Worm (Caenorhabditis elegans) whole organism, young adult: ENCODE measurements around the gene clec-227.

Source experiments
- B0336.3 ChIP-seq: fragments of 200-800 bp; sonication (Bioruptor generic); IDR thresholded peaks from 2 replicates; pipeline ENCODE4 v1.3.6; 2022; ENCODE audit warnings: missing genetic modification characterization, missing compliant biosample characterization
- Y67H2A.10 ChIP-seq: fragments of 200-800 bp; sonication (Bioruptor generic); conservative IDR thresholded peaks from 2 replicates; pipeline ENCODE4 v1.3.6; 2022; ENCODE audit warnings: missing genetic modification reagents, missing genetic modification characterization, missing compliant biosample characterization
- atf-7 ChIP-seq: sonication (generic microtip); optimal IDR thresholded peaks from 2 replicates; lab custom pipeline; 2017; ENCODE audit warnings: mild to moderate bottlenecking, missing genetic modification characterization, missing compliant biosample characterization
- bed-1 ChIP-seq: fragments of 200-800 bp; sonication (Bioruptor generic); IDR thresholded peaks from 2 replicates; pipeline ENCODE4 v1.3.6; 2022; ENCODE audit warnings: missing genetic modification reagents, missing genetic modification characterization, missing compliant biosample characterization
- ccch-3 ChIP-seq: fragments of 200-800 bp; sonication (Bioruptor generic); optimal IDR thresholded peaks from 2 replicates; lab custom pipeline; 2018; ENCODE audit warnings: mild to moderate bottlenecking, missing genetic modification characterization, missing compliant biosample characterization
- ceh-100 ChIP-seq: fragments of 200-800 bp; sonication (Bioruptor generic); IDR thresholded peaks from 2 replicates; pipeline ENCODE4 v1.3.6; 2022; ENCODE audit warnings: missing genetic modification reagents, missing genetic modification characterization, missing compliant biosample characterization
- chd-7 ChIP-seq: sonication (generic microtip); optimal IDR thresholded peaks from 2 replicates; lab custom pipeline; 2016; ENCODE audit warnings: mild to moderate bottlenecking, missing genetic modification characterization, moderate library complexity, missing compliant biosample characterization
- die-1 ChIP-seq: sonication (generic microtip); optimal IDR thresholded peaks from 2 replicates; lab custom pipeline; 2016; ENCODE audit warnings: missing genotype, mild to moderate bottlenecking, missing genetic modification characterization, missing compliant biosample characterization
- dpl-1 ChIP-seq: fragments of 150-350 bp; optimal IDR thresholded peaks from 2 replicates; lab custom pipeline; 2014; ENCODE audit warnings: missing biosample characterization, missing genetic modification reagents, missing genetic modification characterization
- efl-1 ChIP-seq: fragments of 150-350 bp; optimal IDR thresholded peaks from 2 replicates; lab custom pipeline; 2014; ENCODE audit warnings: missing biosample characterization, missing genetic modification reagents, missing genetic modification characterization
- egrh-3 ChIP-seq: fragments of 200-800 bp; sonication (Bioruptor generic); IDR thresholded peaks from 2 replicates; pipeline ENCODE4 v1.3.6; 2022; ENCODE audit warnings: missing genetic modification reagents, missing genetic modification characterization, missing compliant biosample characterization
- ekl-4 ChIP-seq: fragments of 200-800 bp; sonication (Bioruptor generic); IDR thresholded peaks from 2 replicates; pipeline ENCODE4 v1.3.6; 2022; ENCODE audit warnings: missing genetic modification reagents, missing genetic modification characterization, missing compliant biosample characterization
- let-526 ChIP-seq: fragments of 200-800 bp; sonication (Bioruptor generic); IDR thresholded peaks from 2 replicates; pipeline ENCODE4 v1.3.6; 2022; ENCODE audit warnings: missing genetic modification reagents, missing genetic modification characterization, missing compliant biosample characterization
- lir-1 ChIP-seq: fragments of 200-800 bp; sonication (Bioruptor generic); conservative IDR thresholded peaks from 2 replicates; pipeline ENCODE4 v1.3.6; 2022; ENCODE audit warnings: missing genetic modification reagents, missing genetic modification characterization, missing compliant biosample characterization
- madf-6 ChIP-seq: fragments of 200-800 bp; sonication (Bioruptor generic); IDR thresholded peaks from 2 replicates; pipeline ENCODE4 v1.3.6; 2022; ENCODE audit warnings: missing genetic modification reagents, missing genetic modification characterization, missing compliant biosample characterization
- mxl-1 ChIP-seq: sonication (generic microtip); optimal IDR thresholded peaks from 2 replicates; lab custom pipeline; 2016; ENCODE audit warnings: missing genetic modification characterization, missing compliant biosample characterization
- nfya-1 ChIP-seq: sonication (generic microtip); optimal IDR thresholded peaks from 2 replicates; lab custom pipeline; 2017; ENCODE audit warnings: antibody characterized with exemption, missing compliant biosample characterization, missing genetic modification characterization, borderline replicate concordance; ENCODE audit not compliant: insufficient read depth
- nfyb-1 ChIP-seq: fragments of 200-800 bp; sonication (Bioruptor generic); IDR thresholded peaks from 2 replicates; pipeline ENCODE4 v1.3.6; 2022; ENCODE audit warnings: missing genetic modification reagents, missing genetic modification characterization, missing compliant biosample characterization
- nhr-80 ChIP-seq: sonication (generic microtip); optimal IDR thresholded peaks from 2 replicates; lab custom pipeline; 2016; ENCODE audit warnings: missing genetic modification characterization, missing compliant biosample characterization
- nhr-90 ChIP-seq: sonication (generic microtip); optimal IDR thresholded peaks from 2 replicates; lab custom pipeline; 2016; ENCODE audit warnings: missing genotype, mild to moderate bottlenecking, missing genetic modification characterization, missing compliant biosample characterization
- rec-8 ChIP-seq, 2 experiments: sonication (generic microtip); optimal IDR thresholded peaks; 2 replicates each; lab custom pipeline; 2016; ENCODE audit warnings: mild to moderate bottlenecking in 2 of 2, missing genetic modification characterization in 2 of 2, missing genetic modification reagents in 2 of 2, missing genotype in 2 of 2, missing biosample characterization in 1 of 2, missing compliant biosample characterization in 1 of 2, moderate library complexity in 1 of 2
- sdz-38 ChIP-seq: sonication (generic microtip); optimal IDR thresholded peaks from 2 replicates; lab custom pipeline; 2016; ENCODE audit warnings: missing genotype, missing genetic modification characterization, missing compliant biosample characterization
- sea-2 ChIP-seq: fragments of 200-800 bp; sonication (Bioruptor generic); IDR thresholded peaks from 2 replicates; pipeline ENCODE4 v1.3.6; 2022; ENCODE audit warnings: missing genetic modification characterization, missing compliant biosample characterization
- snpc-1.1 ChIP-seq: sonication (generic microtip); optimal IDR thresholded peaks from 2 replicates; lab custom pipeline; 2017; ENCODE audit warnings: missing genetic modification characterization, mild to moderate bottlenecking, missing compliant biosample characterization, antibody characterized with exemption, moderate library complexity, missing genotype, missing genetic modification reagents; ENCODE audit not compliant: insufficient read depth
- snpc-1.3 ChIP-seq: sonication (generic microtip); optimal IDR thresholded peaks from 2 replicates; lab custom pipeline; 2017; ENCODE audit warnings: missing genetic modification characterization, mild to moderate bottlenecking, missing compliant biosample characterization, antibody characterized with exemption, moderate library complexity, missing genotype, missing genetic modification reagents; ENCODE audit not compliant: insufficient read depth
- tlf-1 ChIP-seq: fragments of 200-800 bp; sonication (Bioruptor generic); optimal IDR thresholded peaks from 2 replicates; lab custom pipeline; 2018; ENCODE audit warnings: mild to moderate bottlenecking, missing genetic modification characterization, missing compliant biosample characterization
- unc-130 ChIP-seq: sonication (generic microtip); optimal IDR thresholded peaks from 2 replicates; lab custom pipeline; 2016; ENCODE audit warnings: missing genetic modification reagents, missing genetic modification characterization, missing compliant biosample characterization
- ztf-26 ChIP-seq: sonication (generic microtip); optimal IDR thresholded peaks from 2 replicates; lab custom pipeline; 2017; ENCODE audit warnings: missing genetic modification characterization, missing compliant biosample characterization
- ztf-3 ChIP-seq: fragments of 200-800 bp; sonication (Bioruptor generic); optimal IDR thresholded peaks from 2 replicates; lab custom pipeline; 2018; ENCODE audit warnings: mild to moderate bottlenecking, missing genetic modification characterization, missing compliant biosample characterization
- ztf-6 ChIP-seq: fragments of 200-800 bp; sonication (Bioruptor generic); IDR thresholded peaks from 2 replicates; pipeline ENCODE4 v1.3.6; 2022; ENCODE audit warnings: missing genetic modification reagents, missing genetic modification characterization, missing compliant biosample characterization

The clec-227 gene

ce11 chrV:14474099-14474498 is 1.8 kb downstream of the clec-227 start, which contains the start of gene clec-56:
Gene clec-56 (plus strand): TSS chrV:14474399.
- TF ChIP-seq nhr-80 (tag; lab: Kevin White, UChicago): peak; percentile 24
- no peak for TF ChIP-seq B0336.3

ce11 chrV:14476680-14477079 is 4.4 kb downstream of the clec-227 start, which contains the start of gene clec-54:
Gene clec-54 (plus strand): TSS chrV:14476903.
- TF ChIP-seq die-1 (tag; lab: Kevin White, UChicago): no peak
- TF ChIP-seq nhr-80 (tag; lab: Kevin White, UChicago): peak; percentile 35

ce11 chrV:14478979-14479378 is 6.7 kb downstream of the clec-227 start, which contains the start of gene clec-55:
Gene clec-55 (plus strand): TSS chrV:14479279.
- TF ChIP-seq B0336.3 (no peak), unc-130 (no peak), sea-2 (GFP tag; lab: Robert Waterston, UW) (no peak), atf-7 (tag; lab: Kevin White, UChicago) (no peak), ztf-26 (tag; lab: Kevin White, UChicago) (no peak), chd-7 (tag; lab: Kevin White, UChicago) (no peak), tlf-1 (no peak), madf-6 (GFP tag; lab: Robert Waterston, UW) (no peak), dpl-1 (GFP tag; lab: Kevin White, UChicago) (no peak), Y67H2A.10 (GFP tag; lab: Robert Waterston, UW) (no peak), bed-1 (GFP tag; lab: Robert Waterston, UW) (no peak), lir-1 (GFP tag; lab: Robert Waterston, UW) (no peak), ztf-3 (GFP tag; lab: Kevin White, UChicago) (no peak), nhr-90 (tag; lab: Kevin White, UChicago) (no peak), ekl-4 (GFP tag; lab: Robert Waterston, UW) (no peak), snpc-1.3 (tag; lab: Kevin White, UChicago) (no peak)

ce11 chrV:14480533-14480932 is 8.2 kb downstream of the clec-227 start:
- peak; percentile 51; the same call in 1 of the 2 replicates for TF ChIP-seq egrh-3
- no peak for TF ChIP-seq ztf-26 (tag; lab: Kevin White, UChicago)

- TF ChIP-seq sdz-38 (tag; lab: Kevin White, UChicago) (no peak), nhr-80 (tag; lab: Kevin White, UChicago) (peak; percentile 20)
- TF ChIP-seq, all 124 proteins: peak for 1
Measured at ce11 chrV:14481401-14481800, 9.1 kb downstream of the clec-227 start, which contains the start of gene R02D5.7. Gene R02D5.7 (minus strand): TSS chrV:14481501.

- TF ChIP-seq ztf-6 (GFP tag; lab: Robert Waterston, UW) (no peak), tlf-1 (no peak), rec-8 (tag; optimal IDR thresholded peaks at IDR 0.05; lab: Kevin White, UChicago) (no peak), snpc-1.1 (tag; lab: Kevin White, UChicago) (no peak), ekl-4 (GFP tag; lab: Robert Waterston, UW) (no peak), die-1 (tag; lab: Kevin White, UChicago) (no peak), ceh-100 (GFP tag; lab: Robert Waterston, UW) (no peak), ccch-3 (GFP tag; lab: Kevin White, UChicago) (no peak), let-526 (GFP tag; lab: Robert Waterston, UW) (no peak), efl-1 (GFP tag; lab: Kevin White, UChicago) (no peak), mxl-1 (tag; lab: Kevin White, UChicago) (no peak), nfya-1 (tag; lab: Kevin White, UChicago) (no peak), nfyb-1 (GFP tag; lab: Robert Waterston, UW) (no peak)
Measured at ce11 chrV:14481987-14482386, 9.7 kb downstream of the clec-227 start, which contains the start of gene R02D5.10. Gene R02D5.10 (plus strand): TSS chrV:14482287.
